Worm (Caenorhabditis elegans) whole organism, L4/young adult: ENCODE results near the gene spp-21.

Experiments used
- W03F9.2 ChIP-seq: fragments of 150-350 bp; optimal IDR thresholded peaks from 2 replicates; lab custom pipeline; 2014; ENCODE audit warnings: missing biosample characterization, missing genetic modification characterization
- dao-5 ChIP-seq: sonication (generic microtip); optimal IDR thresholded peaks from 2 replicates; lab custom pipeline; 2016; ENCODE audit warnings: missing genotype, missing genetic modification characterization, moderate library complexity, missing compliant biosample characterization
- him-1 ChIP-seq: sonication (generic microtip); optimal IDR thresholded peaks from 2 replicates; lab custom pipeline; 2016; ENCODE audit warnings: missing genotype, missing genetic modification reagents, missing genetic modification characterization, missing compliant biosample characterization

- TF ChIP-seq W03F9.2 (tag; lab: Kevin White, UChicago) (no peak), him-1 (no peak), dao-5 (tag; lab: Kevin White, UChicago) (no peak)
Measured at ce11 chrX:11480990-11481824, 8.7 kb upstream of the spp-21 start.
